Worm (Caenorhabditis elegans): ENCODE data around the gene laf-1.

The laf-1 gene

ce11 chrIII:2814919-2815554, 36.2 kb upstream of the laf-1 start, which contains the start of gene tufm-1 (continued):
- no peak for TF ChIP-seq unc-39 (tag; optimal IDR thresholded peaks at IDR 0.05)
- TF ChIP-seq nhr-237 (tag; optimal IDR thresholded peaks at IDR 0.05) = no peak
- no peak for TF ChIP-seq jun-1 (tag; optimal IDR thresholded peaks at IDR 0.05)
- no peak for TF ChIP-seq nhr-43 (tag; optimal IDR thresholded peaks at IDR 0.05; ENCODE audit: poor library complexity, severe bottlenecking)
- TF ChIP-seq eor-1 (tag; optimal IDR thresholded peaks at IDR 0.05) = no peak
- TF ChIP-seq nhr-77 (tag; optimal IDR thresholded peaks at IDR 0.05) = no peak
- TF ChIP-seq elt-2 (tag; optimal IDR thresholded peaks at IDR 0.05) = peak; percentile 48
- no peak for TF ChIP-seq pqm-1 (tag; optimal IDR thresholded peaks at IDR 0.05)
- TF ChIP-seq zag-1 (tag; optimal IDR thresholded peaks at IDR 0.05) = no peak
- no peak for TF ChIP-seq nhr-25 (tag; optimal IDR thresholded peaks at IDR 0.05)
- TF ChIP-seq daf-12 (tag; optimal IDR thresholded peaks at IDR 0.05) = no peak
- TF ChIP-seq ceh-9 (tag; optimal IDR thresholded peaks at IDR 0.05) = no peak
- TF ChIP-seq ztf-4 (tag; optimal IDR thresholded peaks at IDR 0.05) = no peak
- TF ChIP-seq elt-1 (tag; optimal IDR thresholded peaks at IDR 0.05) = no peak
- TF ChIP-seq nhr-11 (tag; optimal IDR thresholded peaks at IDR 0.05) = no peak
- TF ChIP-seq nfya-1 (tag; optimal IDR thresholded peaks at IDR 0.05; ENCODE audit: insufficient read depth) = peak; percentile 90
- TF ChIP-seq nhr-12 (tag; optimal IDR thresholded peaks at IDR 0.05) = no peak
- no peak for TF ChIP-seq aly-2 (tag; optimal IDR thresholded peaks at IDR 0.05)
- TF ChIP-seq fkh-2 (tag; optimal IDR thresholded peaks at IDR 0.05) = no peak
- no peak for TF ChIP-seq nhr-76 (tag; optimal IDR thresholded peaks at IDR 0.05)

- TF ChIP-seq nhr-43 (tag; optimal IDR thresholded peaks at IDR 0.05; ENCODE audit: poor library complexity, severe bottlenecking) (peak; percentile 14), aly-2 (tag; optimal IDR thresholded peaks at IDR 0.05) (peak; percentile 38), zag-1 (tag; optimal IDR thresholded peaks at IDR 0.05) (no peak), elt-2 (tag; optimal IDR thresholded peaks at IDR 0.05) (peak; percentile 3)
These were observed 32.6 kb upstream of the laf-1 start for ce11 chrIII:2811410-2811809.

DNA sequence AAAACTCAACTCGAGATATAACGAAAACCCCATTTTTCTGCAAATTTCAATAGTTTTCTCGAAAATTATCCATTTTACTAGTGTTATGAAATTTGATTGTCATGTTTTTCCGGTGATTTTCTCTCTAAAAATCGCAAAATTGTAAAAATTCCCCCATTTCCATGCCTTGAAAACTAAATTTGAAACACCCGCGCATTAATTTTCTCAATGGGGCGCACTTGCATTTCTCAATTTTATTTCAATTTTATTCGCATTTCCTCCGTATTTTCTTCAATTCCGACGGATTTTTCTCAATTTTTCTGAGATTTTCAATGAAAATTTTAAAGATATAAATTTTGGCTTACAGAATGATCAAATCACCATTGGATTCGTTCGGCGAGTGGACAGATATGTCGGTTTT, 26.2 kb upstream of the laf-1 start, which contains the start of gene Y71H2AM.3:
Gene Y71H2AM.3, plus strand, starts transcription at position 347 of the 400 bp plus-strand sequence.
- TF ChIP-seq R02D3.7 (tag; optimal IDR thresholded peaks at IDR 0.05) = no peak
- no peak for TF ChIP-seq nhr-237 (tag; optimal IDR thresholded peaks at IDR 0.05)
- no peak for TF ChIP-seq nhr-28 (tag; optimal IDR thresholded peaks at IDR 0.05)
- peak; percentile 3 for TF ChIP-seq jun-1 (tag; optimal IDR thresholded peaks at IDR 0.05)
- no peak for TF ChIP-seq ceh-16 (tag; optimal IDR thresholded peaks at IDR 0.05)
- TF ChIP-seq nhr-43 (tag; optimal IDR thresholded peaks at IDR 0.05; ENCODE audit: poor library complexity, severe bottlenecking) = no peak
- TF ChIP-seq unc-39 (tag; optimal IDR thresholded peaks at IDR 0.05) = no peak
- peak; percentile 26 for TF ChIP-seq nhr-23 (tag; optimal IDR thresholded peaks at IDR 0.05)
- peak; percentile 52 for TF ChIP-seq nfya-1 (tag; optimal IDR thresholded peaks at IDR 0.05; ENCODE audit: insufficient read depth)
- peak; percentile 4 for TF ChIP-seq ceh-28 (tag; optimal IDR thresholded peaks at IDR 0.05)
- TF ChIP-seq ceh-82 (tag; optimal IDR thresholded peaks at IDR 0.05) = no peak
- TF ChIP-seq unc-62 (GFP tag; optimal IDR thresholded peaks at IDR 0.05) = no peak
- TF ChIP-seq pha-4 (tag; optimal IDR thresholded peaks at IDR 0.05) = peak; percentile 56
- TF ChIP-seq ama-1 (optimal IDR thresholded peaks at IDR 0.05) = peak; percentile 68
- TF ChIP-seq lin-15B (tag; optimal IDR thresholded peaks at IDR 0.05) = peak; percentile 76

- TF ChIP-seq fkh-10 (GFP tag; optimal IDR thresholded peaks at IDR 0.05) (no peak), ceh-28 (tag; optimal IDR thresholded peaks at IDR 0.05) (no peak), pha-4 (tag; optimal IDR thresholded peaks at IDR 0.05) (peak; percentile 96), fkh-2 (tag; optimal IDR thresholded peaks at IDR 0.05) (peak; percentile 45), elt-3 (tag; optimal IDR thresholded peaks at IDR 0.05) (no peak), unc-62 (GFP tag; optimal IDR thresholded peaks at IDR 0.05) (no peak), lsy-12 (tag; optimal IDR thresholded peaks at IDR 0.05) (no peak), unc-39 (tag; optimal IDR thresholded peaks at IDR 0.05) (no peak), ZK546.5 (tag; optimal IDR thresholded peaks at IDR 0.05) (no peak), nhr-77 (tag; optimal IDR thresholded peaks at IDR 0.05) (no peak), lin-15B (tag; optimal IDR thresholded peaks at IDR 0.05) (peak; percentile 63), eor-1 (tag; optimal IDR thresholded peaks at IDR 0.05) (no peak), jun-1 (tag; optimal IDR thresholded peaks at IDR 0.05) (no peak), ztf-4 (tag; optimal IDR thresholded peaks at IDR 0.05) (no peak), nfya-1 (tag; optimal IDR thresholded peaks at IDR 0.05; ENCODE audit: insufficient read depth) (peak; percentile 72), zag-1 (tag; optimal IDR thresholded peaks at IDR 0.05) (no peak), fos-1 (tag; optimal IDR thresholded peaks at IDR 0.05) (no peak), ama-1 (optimal IDR thresholded peaks at IDR 0.05) (no peak), skn-1 (tag; optimal IDR thresholded peaks at IDR 0.05) (no peak), nhr-25 (tag; optimal IDR thresholded peaks at IDR 0.05) (peak; percentile 61), nhr-43 (tag; optimal IDR thresholded peaks at IDR 0.05; ENCODE audit: poor library complexity, severe bottlenecking) (peak; percentile 15), tbx-2 (tag; optimal IDR thresholded peaks at IDR 0.05) (no peak), elt-2 (tag; optimal IDR thresholded peaks at IDR 0.05) (peak; percentile 18), sea-2 (GFP tag; optimal IDR thresholded peaks at IDR 0.05) (no peak), ceh-9 (tag; optimal IDR thresholded peaks at IDR 0.05) (no peak), ceh-82 (tag; optimal IDR thresholded peaks at IDR 0.05) (no peak), egl-27 (tag; optimal IDR thresholded peaks at IDR 0.05) (no peak), nhr-67 (tag; optimal IDR thresholded peaks at IDR 0.05) (no peak), nhr-23 (tag; optimal IDR thresholded peaks at IDR 0.05) (peak; percentile 81), nhr-11 (tag; optimal IDR thresholded peaks at IDR 0.05) (no peak), lin-39 (tag; optimal IDR thresholded peaks at IDR 0.05) (no peak), nhr-28 (tag; optimal IDR thresholded peaks at IDR 0.05) (no peak), nhr-237 (tag; optimal IDR thresholded peaks at IDR 0.05) (no peak), daf-12 (tag; optimal IDR thresholded peaks at IDR 0.05) (no peak), mml-1 (tag; optimal IDR thresholded peaks at IDR 0.05) (no peak), nhr-12 (tag; optimal IDR thresholded peaks at IDR 0.05) (no peak)
These were observed 25.6 kb upstream of the laf-1 start for ce11 chrIII:2804461-2804860.
